Fruit fly (Drosophila melanogaster): ENCODE measurements around the gene CG15425.

CG15425 gene

DNA sequence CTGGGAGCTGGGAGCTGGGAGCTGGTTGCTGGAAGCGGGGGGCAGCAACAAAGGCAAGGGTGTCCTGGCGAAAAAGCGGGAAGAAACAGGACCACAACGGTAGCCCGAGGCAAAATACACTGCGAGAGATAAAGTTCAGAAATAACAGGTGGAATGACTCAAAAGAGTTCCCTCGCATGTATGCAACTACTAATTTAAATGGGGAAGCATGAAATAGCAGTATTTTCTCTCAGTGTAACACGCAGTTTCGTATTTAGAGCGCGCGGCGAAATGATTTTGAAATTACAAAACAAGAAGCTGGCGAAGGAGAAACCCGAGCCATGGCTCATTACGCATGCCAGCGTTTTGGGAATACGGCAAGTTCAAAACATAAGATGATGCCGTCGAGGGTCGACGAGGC, 9.1 kb upstream of the CG15425 start:
- no peak for TF ChIP-seq CG12605 (GFP tag; IDR thresholded peaks at IDR 0.05)
- no peak for TF ChIP-seq CG4496 (GFP tag; IDR thresholded peaks at IDR 0.05)

DNA sequence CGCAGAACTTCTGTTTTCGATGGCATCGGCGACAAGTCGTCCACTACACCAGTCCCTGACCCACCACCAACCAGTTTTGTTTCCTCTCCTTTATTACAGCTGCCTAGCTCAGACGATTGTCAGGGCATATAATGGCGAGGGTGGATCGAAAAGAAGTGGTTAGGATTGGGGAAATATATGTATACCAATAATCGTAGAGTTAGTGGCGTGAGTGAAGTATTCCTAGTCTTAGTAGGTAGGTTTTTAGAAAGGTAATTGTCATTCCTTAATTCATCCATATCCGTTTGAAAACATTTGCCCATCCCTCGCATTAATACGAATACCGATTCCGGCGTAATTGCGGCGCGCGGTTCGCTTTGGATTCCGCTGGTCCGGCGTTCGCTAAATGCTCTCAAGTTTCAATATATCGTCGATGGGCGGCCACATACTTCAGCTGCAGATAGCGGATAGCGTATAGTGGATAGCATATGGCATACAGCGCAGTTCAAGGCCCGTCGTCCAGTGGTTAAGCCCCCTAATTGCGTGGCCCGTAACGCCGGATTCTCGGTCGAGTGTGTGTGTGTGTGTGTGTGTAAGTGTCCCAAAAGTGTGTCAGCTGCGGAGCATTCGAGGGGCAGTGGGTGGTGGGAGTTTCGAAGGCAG, 4.4 kb upstream of the CG15425 start:
- TF ChIP-seq Ets98B (GFP tag; IDR thresholded peaks at IDR 0.05): no peak
- peak; percentile 2 for TF ChIP-seq CG15710 (tag; optimal IDR thresholded peaks at IDR 0.05)
- peak; percentile 1 for TF ChIP-seq CG14655 (GFP tag; optimal IDR thresholded peaks at IDR 0.05)

DNA sequence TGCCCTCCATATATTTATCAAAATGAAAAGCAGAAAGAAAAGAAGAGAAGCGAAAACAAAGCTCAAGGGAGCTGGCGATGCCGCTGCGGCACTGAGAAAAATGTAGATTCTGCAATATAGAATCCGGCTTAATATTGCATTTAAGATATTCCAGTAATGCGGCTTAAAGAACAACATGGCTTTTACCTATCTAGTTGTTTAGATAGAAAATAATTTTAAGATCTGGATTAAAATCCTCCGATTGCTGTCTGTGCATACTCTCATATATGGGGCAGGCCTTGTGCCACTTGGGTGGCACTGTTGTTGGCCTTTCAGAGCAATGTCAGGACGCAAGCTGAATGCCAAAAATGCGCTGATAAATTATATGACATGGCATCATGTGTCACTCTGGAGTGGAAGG, 2.4 kb upstream of the CG15425 start:
- TF ChIP-seq CG12605 (GFP tag; IDR thresholded peaks at IDR 0.05) (no peak), Ets98B (GFP tag; IDR thresholded peaks at IDR 0.05) (no peak), Snoo (tag; optimal IDR thresholded peaks at IDR 0.05) (no peak), gl (tag; optimal IDR thresholded peaks at IDR 0.05) (no peak), CG13204 (GFP tag; optimal IDR thresholded peaks at IDR 0.05) (no peak), CG8159 (tag; optimal IDR thresholded peaks at IDR 0.05) (no peak), CG34367 (tag; optimal IDR thresholded peaks at IDR 0.05) (no peak), rn (GFP tag; IDR thresholded peaks at IDR 0.05) (no peak)

dm6 chr2L:4281224-4281623, 23.9 kb downstream of the CG15425 start, which contains the start of gene Art2:
Gene Art2 (minus strand): TSS chr2L:4281324.
- TF ChIP-seq rn (GFP tag; IDR thresholded peaks at IDR 0.05) (no peak), CG32121 (GFP tag; IDR thresholded peaks at IDR 0.05) (no peak), CG4496 (GFP tag; IDR thresholded peaks at IDR 0.05) (no peak), EcR (GFP tag; optimal IDR thresholded peaks at IDR 0.05) (no peak), CG34367 (tag; optimal IDR thresholded peaks at IDR 0.05) (no peak), CG13204 (GFP tag; optimal IDR thresholded peaks at IDR 0.05) (no peak), Pif1A (GFP tag; optimal IDR thresholded peaks at IDR 0.05) (no peak), fd96Ca (GFP tag; IDR thresholded peaks at IDR 0.05) (no peak), CG10348 (GFP tag; IDR thresholded peaks at IDR 0.05) (no peak), Snoo (tag; optimal IDR thresholded peaks at IDR 0.05) (no peak), Ets98B (GFP tag; IDR thresholded peaks at IDR 0.05) (no peak), CG8301 (tag; optimal IDR thresholded peaks at IDR 0.05) (no peak), CG14655 (GFP tag; optimal IDR thresholded peaks at IDR 0.05) (no peak), CG8159 (tag; optimal IDR thresholded peaks at IDR 0.05) (no peak)

dm6 chr2L:4281810-4282209, 24.4 kb downstream of the CG15425 start:
- TF ChIP-seq CG14655 (GFP tag; optimal IDR thresholded peaks at IDR 0.05) (no peak), Pif1A (GFP tag; optimal IDR thresholded peaks at IDR 0.05) (no peak), CG15710 (tag; optimal IDR thresholded peaks at IDR 0.05) (no peak), CG34367 (tag; optimal IDR thresholded peaks at IDR 0.05) (no peak), fd96Ca (GFP tag; IDR thresholded peaks at IDR 0.05) (no peak), CG8301 (tag; optimal IDR thresholded peaks at IDR 0.05) (no peak), rn (GFP tag; IDR thresholded peaks at IDR 0.05) (no peak), CG13204 (GFP tag; optimal IDR thresholded peaks at IDR 0.05) (no peak), D1 (tag; optimal IDR thresholded peaks at IDR 0.05) (no peak), Snoo (tag; optimal IDR thresholded peaks at IDR 0.05) (no peak), CG12605 (GFP tag; IDR thresholded peaks at IDR 0.05) (no peak), EcR (GFP tag; optimal IDR thresholded peaks at IDR 0.05) (no peak), CG10348 (GFP tag; IDR thresholded peaks at IDR 0.05) (no peak), Pif1B (GFP tag; optimal IDR thresholded peaks at IDR 0.05) (no peak), CG8159 (tag; optimal IDR thresholded peaks at IDR 0.05) (no peak), CG4496 (GFP tag; IDR thresholded peaks at IDR 0.05) (no peak), Ets98B (GFP tag; IDR thresholded peaks at IDR 0.05) (no peak), CG17806 (tag; optimal IDR thresholded peaks at IDR 0.05) (no peak), gl (tag; optimal IDR thresholded peaks at IDR 0.05) (no peak), CG32121 (GFP tag; IDR thresholded peaks at IDR 0.05) (no peak)

DNA sequence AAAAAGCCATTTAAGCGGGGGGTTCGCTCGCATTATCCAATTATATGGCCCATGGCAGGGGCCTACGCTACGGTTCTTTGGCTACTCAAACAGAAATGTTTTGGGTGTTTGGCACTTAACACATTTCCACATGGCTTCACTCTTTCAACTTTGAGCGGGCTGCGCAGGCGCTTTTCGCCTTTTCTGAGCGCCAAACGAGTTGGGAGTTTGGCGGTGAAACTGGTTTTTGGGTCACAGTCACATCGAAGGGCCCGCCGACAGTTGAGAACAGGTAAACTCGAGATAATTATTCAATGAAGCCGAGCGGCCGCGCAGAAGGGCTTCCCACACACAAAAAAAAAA, 24.9 kb downstream of the CG15425 start:
- TF ChIP-seq CG32121 (GFP tag; IDR thresholded peaks at IDR 0.05): no peak
- no peak for TF ChIP-seq CG15710 (tag; optimal IDR thresholded peaks at IDR 0.05)
- no peak for TF ChIP-seq CG10348 (GFP tag; IDR thresholded peaks at IDR 0.05)
- TF ChIP-seq D1 (tag; optimal IDR thresholded peaks at IDR 0.05): no peak
- no peak for TF ChIP-seq CG8159 (tag; optimal IDR thresholded peaks at IDR 0.05)
- no peak for TF ChIP-seq fd96Ca (GFP tag; IDR thresholded peaks at IDR 0.05)
- no peak for TF ChIP-seq Snoo (tag; optimal IDR thresholded peaks at IDR 0.05)
- TF ChIP-seq CG13204 (GFP tag; optimal IDR thresholded peaks at IDR 0.05): no peak
- TF ChIP-seq Pif1B (GFP tag; optimal IDR thresholded peaks at IDR 0.05): no peak
- no peak for TF ChIP-seq CG8301 (tag; optimal IDR thresholded peaks at IDR 0.05)
- TF ChIP-seq Pif1A (GFP tag; optimal IDR thresholded peaks at IDR 0.05): no peak
- TF ChIP-seq rn (GFP tag; IDR thresholded peaks at IDR 0.05): no peak
- no peak for TF ChIP-seq gl (tag; optimal IDR thresholded peaks at IDR 0.05)
- TF ChIP-seq CG4496 (GFP tag; IDR thresholded peaks at IDR 0.05): no peak
- no peak for TF ChIP-seq CG9948 (tag; optimal IDR thresholded peaks at IDR 0.05)
- no peak for TF ChIP-seq EcR (GFP tag; optimal IDR thresholded peaks at IDR 0.05)
- TF ChIP-seq Ets98B (GFP tag; IDR thresholded peaks at IDR 0.05): no peak
- no peak for TF ChIP-seq CG12605 (GFP tag; IDR thresholded peaks at IDR 0.05)
- no peak for TF ChIP-seq CG14655 (GFP tag; optimal IDR thresholded peaks at IDR 0.05)
- no peak for TF ChIP-seq CG34367 (tag; optimal IDR thresholded peaks at IDR 0.05)
